Fruit fly (Drosophila melanogaster) whole organism, embryonic: ENCODE results near the gene CG31960.

Source experiments
- CG1024 ChIP-seq: fragments of 200-800 bp; sonication (Bioruptor generic); IDR thresholded peaks from 2 replicates; pipeline ENCODE4 v1.3.6; 2022; ENCODE audit warnings: missing biosample characterization, missing genetic modification characterization
- CG10654 ChIP-seq: fragments of 200-800 bp; sonication (Bioruptor generic); optimal IDR thresholded peaks from 2 replicates; lab custom pipeline; 2016; ENCODE audit warnings: missing biosample characterization, missing genetic modification characterization
- CG11085 ChIP-seq: fragments of 200-800 bp; sonication (Bioruptor generic); IDR thresholded peaks from 2 replicates; pipeline ENCODE4 v1.3.6; 2022; ENCODE audit warnings: missing biosample characterization, missing genetic modification characterization
- CG11398 ChIP-seq: fragments of 200-800 bp; sonication (Bioruptor generic); optimal IDR thresholded peaks from 2 replicates; lab custom pipeline; 2016; ENCODE audit warnings: missing biosample characterization, missing genetic modification characterization
- CG11696 ChIP-seq: fragments of 200-800 bp; sonication (Bioruptor generic); IDR thresholded peaks from 2 replicates; pipeline ENCODE4 v1.3.6; 2022; ENCODE audit warnings: missing biosample characterization, missing genetic modification characterization
- CG12071 ChIP-seq: fragments of 200-800 bp; sonication (Bioruptor generic); optimal IDR thresholded peaks from 3 replicates; lab custom pipeline; 2018; ENCODE audit warnings: missing biosample characterization, mild to moderate bottlenecking, missing genetic modification characterization
- CG12219 ChIP-seq: fragments of 200-800 bp; sonication (Bioruptor generic); optimal IDR thresholded peaks from 3 replicates; lab custom pipeline; 2018; ENCODE audit warnings: missing biosample characterization, mild to moderate bottlenecking, missing genetic modification characterization
- CG12391 ChIP-seq: fragments of 200-800 bp; sonication (Bioruptor generic); optimal IDR thresholded peaks from 3 replicates; lab custom pipeline; 2018; ENCODE audit warnings: missing biosample characterization, mild to moderate bottlenecking, missing genetic modification characterization, moderate library complexity
- CG13296 ChIP-seq: fragments of 200-800 bp; sonication (Bioruptor generic); optimal IDR thresholded peaks from 3 replicates; lab custom pipeline; 2018; ENCODE audit warnings: missing biosample characterization, mild to moderate bottlenecking, missing genetic modification characterization
- CG1603 ChIP-seq: fragments of 200-800 bp; sonication (Bioruptor generic); optimal IDR thresholded peaks from 2 replicates; lab custom pipeline; 2019; ENCODE audit warnings: missing biosample characterization, mild to moderate bottlenecking, missing genetic modification characterization, moderate library complexity
- CG1792 ChIP-seq: fragments of 200-800 bp; sonication (Bioruptor generic); optimal IDR thresholded peaks from 2 replicates; lab custom pipeline; 2016; ENCODE audit warnings: missing biosample characterization, missing genetic modification characterization
- CG32532 ChIP-seq: fragments of 200-800 bp; sonication (Bioruptor generic); IDR thresholded peaks from 2 replicates; pipeline ENCODE4 v1.3.6; 2022; ENCODE audit warnings: missing biosample characterization, missing genetic modification characterization
- CG34422 ChIP-seq: fragments of 200-800 bp; sonication (Bioruptor generic); IDR thresholded peaks from 3 replicates; pipeline ENCODE4 v1.3.6; 2022; ENCODE audit warnings: missing biosample characterization, missing genetic modification characterization
- CG3847 ChIP-seq: fragments of 200-800 bp; sonication (Bioruptor generic); IDR thresholded peaks from 2 replicates; pipeline ENCODE4 v1.3.6; 2022; ENCODE audit warnings: missing biosample characterization, missing genetic modification characterization
- CG5245 ChIP-seq: fragments of 200-800 bp; sonication (Bioruptor generic); optimal IDR thresholded peaks from 3 replicates; lab custom pipeline; 2016; ENCODE audit warnings: missing biosample characterization, missing genetic modification characterization
- CG6254 ChIP-seq: fragments of 200-800 bp; sonication (Bioruptor generic); optimal IDR thresholded peaks from 3 replicates; lab custom pipeline; 2017; ENCODE audit warnings: mild to moderate bottlenecking, missing biosample characterization, missing genetic modification reagents, missing genetic modification characterization
- CG7271 ChIP-seq: fragments of 200-800 bp; sonication (Bioruptor generic); optimal IDR thresholded peaks from 2 replicates; lab custom pipeline; 2018; ENCODE audit warnings: missing biosample characterization, mild to moderate bottlenecking, missing genetic modification characterization, moderate library complexity
- CG8478 ChIP-seq: fragments of >200 bp; optimal IDR thresholded peaks from 2 replicates; lab custom pipeline; 2018
- CG9609 ChIP-seq: fragments of 200-800 bp; sonication (Bioruptor generic); optimal IDR thresholded peaks from 3 replicates; lab custom pipeline; 2016; ENCODE audit warnings: missing biosample characterization, missing genetic modification characterization
- Chrac-16 ChIP-seq: fragments of 200-800 bp; sonication (Bioruptor generic); optimal IDR thresholded peaks from 3 replicates; lab custom pipeline; 2016; ENCODE audit warnings: missing biosample characterization, missing genetic modification characterization
- Dbx ChIP-seq: fragments of 200-800 bp; sonication (Bioruptor generic); IDR thresholded peaks from 3 replicates; pipeline ENCODE4 v1.3.6; 2022; ENCODE audit warnings: missing biosample characterization, missing genetic modification characterization
- Dip3 ChIP-seq: fragments of 200-800 bp; sonication (Bioruptor generic); optimal IDR thresholded peaks from 3 replicates; lab custom pipeline; 2016; ENCODE audit warnings: missing biosample characterization, missing genetic modification characterization
- Eip74EF ChIP-seq, 2 experiments: fragments of 200-800 bp in 1 of 2; fragments of >200 bp in 1 of 2; sonication (Bioruptor generic) in 1 of 2; optimal IDR thresholded peaks; 2 replicates each; lab custom pipeline; 2017 to 2019; ENCODE audit warnings: missing biosample characterization in 2 of 2, missing genetic modification characterization in 2 of 2, mild to moderate bottlenecking in 1 of 2, moderate library complexity in 1 of 2
- Ets65A ChIP-seq: fragments of 200-800 bp; sonication (Bioruptor generic); peaks from one replicate; lab custom pipeline; 2016; ENCODE audit warnings: missing biosample characterization, missing genetic modification characterization
- Hr51 ChIP-seq, 2 experiments: fragments of 200-800 bp; sonication (Bioruptor generic); optimal IDR thresholded peaks; 2 replicates in 1 of 2; 3 replicates in 1 of 2; lab custom pipeline; 2016 to 2018; ENCODE audit warnings: missing biosample characterization in 2 of 2, missing genetic modification characterization in 2 of 2, mild to moderate bottlenecking in 1 of 2, moderate library complexity in 1 of 2
- Med ChIP-seq: fragments of 200-800 bp; sonication (Bioruptor generic); peaks from one replicate; lab custom pipeline; 2016; ENCODE audit warnings: missing biosample characterization, missing genetic modification characterization, mild to moderate bottlenecking, inconsistent platforms, moderate library complexity
- Meics ChIP-seq: fragments of 200-800 bp; sonication (Bioruptor generic); optimal IDR thresholded peaks from 2 replicates; lab custom pipeline; 2017; ENCODE audit warnings: missing biosample characterization, mild to moderate bottlenecking, missing genetic modification characterization
- NK7.1 ChIP-seq: fragments of 200-800 bp; sonication (Bioruptor generic); optimal IDR thresholded peaks from 3 replicates; lab custom pipeline; 2016; ENCODE audit warnings: missing biosample characterization, missing genetic modification characterization
- NfI ChIP-seq: fragments of 200-800 bp; sonication (Bioruptor generic); optimal IDR thresholded peaks from 3 replicates; lab custom pipeline; 2018; ENCODE audit warnings: missing biosample characterization, mild to moderate bottlenecking, missing genetic modification characterization, moderate library complexity
- Ravus ChIP-seq: fragments of 200-800 bp; sonication (Bioruptor generic); IDR thresholded peaks from 2 replicates; pipeline ENCODE4 v1.3.6; 2022; ENCODE audit warnings: missing biosample characterization, missing genetic modification characterization
- Rfx ChIP-seq: fragments of 200-800 bp; sonication (Bioruptor generic); IDR thresholded peaks from 2 replicates; pipeline ENCODE4 v1.3.6; 2022; ENCODE audit warnings: missing biosample characterization, missing genetic modification characterization
- Trl ChIP-seq, 3 experiments: fragments of >200 bp in 2 of 3; fragments of 200-800 bp in 1 of 3; sonication (Bioruptor generic) in 1 of 3; optimal IDR thresholded peaks; 2 replicates in 1 of 3; 3 replicates in 2 of 3; lab custom pipeline; 2016 to 2017; ENCODE audit warnings: missing biosample characterization in 1 of 3, missing genetic modification characterization in 1 of 3
- bcd ChIP-seq: fragments of 200-800 bp; sonication (Bioruptor generic); optimal IDR thresholded peaks from 2 replicates; lab custom pipeline; 2017; ENCODE audit warnings: missing biosample characterization, mild to moderate bottlenecking, missing genetic modification characterization
- dpn ChIP-seq, 2 experiments: fragments of 200-800 bp; sonication (Bioruptor generic); optimal IDR thresholded peaks; 3 replicates each; lab custom pipeline; 2016; ENCODE audit warnings: missing biosample characterization in 2 of 2, missing genetic modification characterization in 2 of 2
- dysf ChIP-seq: fragments of 200-800 bp; sonication (Bioruptor generic); IDR thresholded peaks from 3 replicates; pipeline ENCODE4 v1.3.6; 2022; ENCODE audit warnings: missing biosample characterization, missing genetic modification characterization
- en ChIP-seq: fragments of 200-800 bp; sonication (Bioruptor generic); optimal IDR thresholded peaks from 2 replicates; lab custom pipeline; 2016; ENCODE audit warnings: missing biosample characterization, missing genetic modification characterization
- eyg ChIP-seq: fragments of 200-800 bp; sonication (Bioruptor generic); optimal IDR thresholded peaks from 3 replicates; lab custom pipeline; 2016; ENCODE audit warnings: missing biosample characterization, missing genetic modification characterization
- hbn ChIP-seq: fragments of 200-800 bp; sonication (Bioruptor generic); IDR thresholded peaks from 2 replicates; pipeline ENCODE4 v1.3.6; 2022; ENCODE audit warnings: missing biosample characterization, missing genetic modification characterization; ENCODE audit not compliant: partially characterized antibody
- lilli ChIP-seq: fragments of 200-800 bp; sonication (Bioruptor generic); optimal IDR thresholded peaks from 3 replicates; lab custom pipeline; 2016; ENCODE audit warnings: missing biosample characterization, missing genetic modification characterization
- lola ChIP-seq, 3 experiments: fragments of >200 bp in 2 of 3; fragments of 200-800 bp in 1 of 3; sonication (Bioruptor generic) in 1 of 3; optimal IDR thresholded peaks; 2 replicates each; lab custom pipeline; 2017 to 2019; ENCODE audit warnings: missing biosample characterization in 3 of 3, missing genetic modification characterization in 3 of 3, mild to moderate bottlenecking in 1 of 3, moderate library complexity in 1 of 3
- odd ChIP-seq: fragments of 200-800 bp; sonication (Bioruptor generic); optimal IDR thresholded peaks from 2 replicates; lab custom pipeline; 2017; ENCODE audit warnings: missing biosample characterization, mild to moderate bottlenecking, missing genetic modification characterization
- pnt ChIP-seq: fragments of 200-800 bp; sonication (Bioruptor generic); optimal IDR thresholded peaks from 3 replicates; lab custom pipeline; 2016; ENCODE audit warnings: missing biosample characterization, missing genetic modification characterization
- prd ChIP-seq, 3 experiments: fragments of >200 bp in 2 of 3; fragments of 200-800 bp in 1 of 3; sonication (Bioruptor generic) in 1 of 3; optimal IDR thresholded peaks in 2 of 3; IDR thresholded peaks in 1 of 3; 2 replicates in 2 of 3; 3 replicates in 1 of 3; pipeline versions ENCODE4 v1.3.6 to Lab custom; 2017 to 2022; ENCODE audit warnings: missing biosample characterization in 1 of 3, missing genetic modification characterization in 1 of 3
- slbo ChIP-seq: fragments of 200-800 bp; sonication (Bioruptor generic); IDR thresholded peaks from 2 replicates; pipeline ENCODE4 v1.3.6; 2022; ENCODE audit warnings: missing biosample characterization, missing genetic modification characterization
- sob ChIP-seq: fragments of 200-800 bp; sonication (Bioruptor generic); IDR thresholded peaks from 2 replicates; pipeline ENCODE4 v1.3.6; 2022; ENCODE audit warnings: missing biosample characterization, missing genetic modification characterization
- stwl ChIP-seq: fragments of 200-800 bp; sonication (Bioruptor generic); optimal IDR thresholded peaks from 3 replicates; lab custom pipeline; 2018; ENCODE audit warnings: missing biosample characterization, mild to moderate bottlenecking, missing genetic modification characterization, moderate library complexity
- trh ChIP-seq: fragments of 200-800 bp; sonication (Bioruptor generic); optimal IDR thresholded peaks from 2 replicates; lab custom pipeline; 2016; ENCODE audit warnings: missing biosample characterization, missing genetic modification characterization
- ttk ChIP-seq: fragments of 200-800 bp; sonication (Bioruptor generic); IDR thresholded peaks from 2 replicates; pipeline ENCODE4 v2.1.2; 2022; ENCODE audit warnings: missing biosample characterization, missing genetic modification characterization
- vvl ChIP-seq: fragments of 200-800 bp; sonication (Bioruptor generic); IDR thresholded peaks from 2 replicates; pipeline ENCODE4 v1.3.6; 2022; ENCODE audit warnings: missing biosample characterization, missing genetic modification characterization
- zfh1 ChIP-seq: fragments of 200-800 bp; sonication (Bioruptor generic); IDR thresholded peaks from 3 replicates; pipeline ENCODE4 v1.3.6; 2022; ENCODE audit warnings: missing biosample characterization, missing genetic modification characterization

Gene CG31960

dm6 chr2L:3748691-3749090 is 36.1 kb upstream of the CG31960 start (continued):
- TF ChIP-seq CG3847 (GFP tag; lab: Robert Waterston, UW), result 0 out of 2 replicates have a peak, but pooled peaks have one; percentile 9
- no peak for TF ChIP-seq NK7.1 (GFP tag; lab: Kevin White, UChicago)
- 0 out of 2 replicates have a peak, but pooled peaks have one; percentile 46 for TF ChIP-seq slbo
- TF ChIP-seq Chrac-16 (GFP tag; lab: Kevin White, UChicago), result no peak
- TF ChIP-seq CG12071, result peak; percentile 46
- TF ChIP-seq Dbx (GFP tag; lab: Robert Waterston, UW), result peak; percentile 35; the same call in 1 of the 3 replicates
- TF ChIP-seq stwl, result peak; percentile 30
- TF ChIP-seq ttk (GFP tag; lab: Robert Waterston, UW), result 0 out of 2 replicates have a peak, but pooled peaks have one; percentile 18
- TF ChIP-seq Ravus (GFP tag; lab: Robert Waterston, UW), result no peak
- TF ChIP-seq CG9609 (GFP tag; lab: Kevin White, UChicago), result no peak
- peak; percentile 46; the same call in 1 of the 2 replicates for TF ChIP-seq sob
- TF ChIP-seq CG8478 (lab: Kevin White, UChicago), result peak; percentile 33
- peak; percentile 7 for TF ChIP-seq odd (GFP tag; lab: Kevin White, UChicago)
- TF ChIP-seq Ets65A (GFP tag; lab: Kevin White, UChicago), result peak; percentile 72
- no peak for TF ChIP-seq hbn (GFP tag; lab: Robert Waterston, UW)
- TF ChIP-seq CG13296 (GFP tag; lab: Kevin White, UChicago), result peak; percentile 16
- TF ChIP-seq lola (GFP tag; optimal IDR thresholded peaks at IDR 0.05; lab: Kevin White, UChicago), result no peak
- TF ChIP-seq CG5245, result no peak
- TF ChIP-seq CG34422 (GFP tag; lab: Robert Waterston, UW), result 0 out of 3 replicates have a peak, but pooled peaks have one; percentile 45
- peak; percentile 49 for TF ChIP-seq Rfx (GFP tag; lab: Robert Waterston, UW)
- TF ChIP-seq CG10654 (GFP tag; lab: Kevin White, UChicago), result no peak
- 0 out of 3 replicates have a peak, but pooled peaks have one; percentile 41 for TF ChIP-seq zfh1 (GFP tag; lab: Robert Waterston, UW)
- peak; percentile 29 for TF ChIP-seq CG1603
- TF ChIP-seq Hr51 (GFP tag; optimal IDR thresholded peaks at IDR 0.05; lab: Kevin White, UChicago), result peak; percentile 25 to 26
- peak; percentile 48; the same call in 1 of the 2 replicates for TF ChIP-seq vvl (GFP tag; lab: Robert Waterston, UW)
- TF ChIP-seq CG12219, result peak; percentile 31
- no peak for TF ChIP-seq prd (optimal IDR thresholded peaks at IDR 0.05; lab: Kevin White, UChicago)
- TF ChIP-seq prd (GFP tag; IDR thresholded peaks at IDR 0.05; lab: Robert Waterston, UW), result no peak
- peak; percentile 2 for TF ChIP-seq trh (GFP tag; lab: Kevin White, UChicago)
- TF ChIP-seq eyg, result peak; percentile 3
- TF ChIP-seq lilli (GFP tag; lab: Kevin White, UChicago), result peak; percentile 39
- TF ChIP-seq NfI (GFP tag; lab: Kevin White, UChicago), result peak; percentile 51
- TF ChIP-seq CG12391 (tag; lab: Kevin White, UChicago), result no peak
- TF ChIP-seq bcd, result peak; percentile 17
- TF ChIP-seq CG32532 (GFP tag; lab: Robert Waterston, UW), result peak; percentile 58; the same call in 1 of the 2 replicates
- TF ChIP-seq pnt, result no peak
- TF ChIP-seq CG1792 (GFP tag; lab: Kevin White, UChicago), result no peak
- TF ChIP-seq CG1024, result 0 out of 2 replicates have a peak, but pooled peaks have one; percentile 9
- TF ChIP-seq CG11085, result no peak
- no peak for TF ChIP-seq CG7271 (tag; lab: Kevin White, UChicago)
- TF ChIP-seq CG6254 (GFP tag; lab: Kevin White, UChicago), result no peak
- peak; percentile 19 for TF ChIP-seq Dip3 (GFP tag; lab: Kevin White, UChicago)
- TF ChIP-seq en (GFP tag; lab: Kevin White, UChicago), result no peak
- peak; percentile 94 for TF ChIP-seq Med (GFP tag; lab: Kevin White, UChicago)
- TF ChIP-seq dysf (GFP tag; lab: Robert Waterston, UW), result 0 out of 3 replicates have a peak, but pooled peaks have one; percentile 24
- TF ChIP-seq Meics (GFP tag; lab: Kevin White, UChicago), result peak; percentile 31
- no peak for TF ChIP-seq CG11696 (GFP tag; lab: Robert Waterston, UW)
- no peak for TF ChIP-seq CG11398
- peak in 1 of 2 experiments; percentile 40 for TF ChIP-seq dpn (GFP tag; optimal IDR thresholded peaks at IDR 0.05; lab: Kevin White, UChicago)
- TF ChIP-seq Eip74EF (GFP tag; optimal IDR thresholded peaks at IDR 0.05; lab: Kevin White, UChicago), result no peak
- no peak for TF ChIP-seq Trl (optimal IDR thresholded peaks at IDR 0.05; lab: Kevin White, UChicago)
- TF ChIP-seq Trl (GFP tag; optimal IDR thresholded peaks at IDR 0.05; lab: Kevin White, UChicago), result peak; percentile 24
